Worm (Caenorhabditis elegans) whole organism, L2 larva: ENCODE measurements around the gene fipr-15.

Experiments
- R02D3.7 ChIP-seq: fragments of 150-350 bp; optimal IDR thresholded peaks from 2 replicates; lab custom pipeline; 2014; ENCODE audit warnings: missing biosample characterization, missing genetic modification characterization
- crh-2 ChIP-seq: sonication (generic microtip); optimal IDR thresholded peaks from 2 replicates; lab custom pipeline; 2017; ENCODE audit warnings: missing biosample characterization, missing genetic modification characterization
- mab-5 ChIP-seq: fragments of 150-350 bp; optimal IDR thresholded peaks from 2 replicates; lab custom pipeline; 2014; ENCODE audit warnings: missing biosample characterization, missing genetic modification characterization
- nhr-12 ChIP-seq: fragments of 150-350 bp; optimal IDR thresholded peaks from 2 replicates; lab custom pipeline; 2014; ENCODE audit warnings: missing biosample characterization, missing genetic modification characterization
- nhr-23 ChIP-seq: fragments of 150-350 bp; optimal IDR thresholded peaks from 2 replicates; lab custom pipeline; 2014; ENCODE audit warnings: missing biosample characterization, missing genetic modification reagents, missing genetic modification characterization
- skn-1 ChIP-seq: sonication (generic microtip); optimal IDR thresholded peaks from 2 replicates; lab custom pipeline; 2017; ENCODE audit warnings: missing biosample characterization, missing genetic modification characterization
- unc-62 ChIP-seq: fragments of 150-350 bp; optimal IDR thresholded peaks from 2 replicates; lab custom pipeline; 2014; ENCODE audit warnings: missing biosample characterization, missing genetic modification reagents, missing genetic modification characterization
- ztf-4 ChIP-seq: fragments of 150-350 bp; optimal IDR thresholded peaks from 2 replicates; lab custom pipeline; 2014; ENCODE audit warnings: missing biosample characterization, missing genetic modification characterization

- TF ChIP-seq crh-2 (no peak), nhr-12 (tag; lab: Kevin White, UChicago) (no peak), nhr-23 (no peak), mab-5 (tag; lab: Kevin White, UChicago) (no peak), R02D3.7 (no peak), skn-1 (tag; lab: Kevin White, UChicago) (no peak), ztf-4 (tag; lab: Kevin White, UChicago) (no peak), unc-62 (GFP tag; lab: Kevin White, UChicago) (no peak)
Measured at ce11 chrIV:10864031-10864430, 16.3 kb upstream of the fipr-15 start, which contains the start of gene nish-1.
